Worm (Caenorhabditis elegans) whole organism, L3 larva: ENCODE data around the gene K08E7.5.
A peak's percentile ranks its signal among the peaks of the same experiment; 100 is the strongest.

Experiments used
- R02D3.7 ChIP-seq: fragments of 150-350 bp; optimal IDR thresholded peaks from 2 replicates; lab custom pipeline; 2014; ENCODE audit warnings: missing biosample characterization, missing genetic modification characterization
- aly-2 ChIP-seq: fragments of 150-350 bp; optimal IDR thresholded peaks from 2 replicates; lab custom pipeline; 2014; ENCODE audit warnings: missing biosample characterization, missing genetic modification characterization
- ama-1 ChIP-seq: fragments of 150-350 bp; optimal IDR thresholded peaks from 2 replicates; lab custom pipeline; 2018
- ceh-16 ChIP-seq: sonication (generic microtip); optimal IDR thresholded peaks from 2 replicates; lab custom pipeline; 2017; ENCODE audit warnings: missing biosample characterization, missing genetic modification characterization
- daf-12 ChIP-seq: fragments of 150-350 bp; optimal IDR thresholded peaks from 2 replicates; lab custom pipeline; 2014; ENCODE audit warnings: missing biosample characterization, missing genetic modification reagents, missing genetic modification characterization
- egl-27 ChIP-seq: sonication (generic microtip); optimal IDR thresholded peaks from 4 replicates; lab custom pipeline; 2017; ENCODE audit warnings: missing biosample characterization, missing genetic modification reagents, missing genetic modification characterization
- egl-5 ChIP-seq: fragments of 150-350 bp; optimal IDR thresholded peaks from 2 replicates; lab custom pipeline; 2017; ENCODE audit warnings: missing biosample characterization, missing genetic modification reagents, missing genetic modification characterization, inconsistent platforms
- elt-1 ChIP-seq: fragments of 150-350 bp; optimal IDR thresholded peaks from 2 replicates; lab custom pipeline; 2014; ENCODE audit warnings: missing biosample characterization, missing genetic modification characterization
- elt-2 ChIP-seq: sonication (generic microtip); optimal IDR thresholded peaks from 2 replicates; lab custom pipeline; 2016; ENCODE audit warnings: missing genetic modification reagents, mild to moderate bottlenecking, missing genetic modification characterization, missing compliant biosample characterization
- elt-3 ChIP-seq, 3 experiments: fragments of 150-350 bp in 1 of 3; sonication (generic microtip) in 2 of 3; optimal IDR thresholded peaks; 2 replicates in 2 of 3; 4 replicates in 1 of 3; lab custom pipeline; 2014 to 2017; ENCODE audit warnings: missing biosample characterization in 3 of 3, missing genetic modification characterization in 3 of 3
- eor-1 ChIP-seq, 2 experiments: fragments of 150-350 bp; optimal IDR thresholded peaks; 2 replicates each; lab custom pipeline; 2014 to 2018; ENCODE audit warnings: missing biosample characterization in 2 of 2, missing genetic modification characterization in 2 of 2
- fkh-10 ChIP-seq: sonication (generic microtip); optimal IDR thresholded peaks from 2 replicates; lab custom pipeline; 2017; ENCODE audit warnings: missing biosample characterization, missing genetic modification reagents, missing genetic modification characterization
- fos-1 ChIP-seq: fragments of 150-350 bp; optimal IDR thresholded peaks from 2 replicates; lab custom pipeline; 2014; ENCODE audit warnings: missing biosample characterization, missing genetic modification characterization
- hmg-11 ChIP-seq: sonication (generic microtip); optimal IDR thresholded peaks from 2 replicates; lab custom pipeline; 2016; ENCODE audit warnings: missing genetic modification characterization, missing compliant biosample characterization
- jun-1 ChIP-seq: fragments of 150-350 bp; optimal IDR thresholded peaks from 2 replicates; lab custom pipeline; 2014; ENCODE audit warnings: missing biosample characterization, missing genetic modification reagents, missing genetic modification characterization
- lin-15B ChIP-seq: fragments of 150-350 bp; optimal IDR thresholded peaks from 2 replicates; lab custom pipeline; 2014; ENCODE audit warnings: missing biosample characterization, missing genetic modification characterization
- lin-39 ChIP-seq: fragments of 150-350 bp; optimal IDR thresholded peaks from 2 replicates; lab custom pipeline; 2018; ENCODE audit warnings: missing biosample characterization, missing genetic modification reagents, missing genetic modification characterization
- lsy-12 ChIP-seq: sonication (generic microtip); optimal IDR thresholded peaks from 2 replicates; lab custom pipeline; 2016; ENCODE audit warnings: mild to moderate bottlenecking, missing genetic modification characterization, missing compliant biosample characterization
- mdl-1 ChIP-seq: fragments of 150-350 bp; optimal IDR thresholded peaks from 2 replicates; lab custom pipeline; 2014; ENCODE audit warnings: missing biosample characterization, missing genetic modification characterization
- mml-1 ChIP-seq: fragments of 150-350 bp; sonication (generic microtip); optimal IDR thresholded peaks from 3 replicates; lab custom pipeline; 2014; ENCODE audit warnings: missing biosample characterization, missing genetic modification characterization
- nfya-1 ChIP-seq: sonication (generic microtip); optimal IDR thresholded peaks from 2 replicates; lab custom pipeline; 2017; ENCODE audit warnings: missing genetic modification characterization, mild to moderate bottlenecking, missing compliant biosample characterization, antibody characterized with exemption, moderate library complexity; ENCODE audit not compliant: insufficient read depth
- nhr-11 ChIP-seq: fragments of 150-350 bp; optimal IDR thresholded peaks from 2 replicates; lab custom pipeline; 2014; ENCODE audit warnings: missing biosample characterization, missing genetic modification characterization
- nhr-12 ChIP-seq: fragments of 150-350 bp; optimal IDR thresholded peaks from 2 replicates; lab custom pipeline; 2014; ENCODE audit warnings: missing biosample characterization, missing genetic modification characterization
- nhr-23 ChIP-seq: fragments of 150-350 bp; optimal IDR thresholded peaks from 2 replicates; lab custom pipeline; 2014; ENCODE audit warnings: missing biosample characterization, missing genetic modification reagents, missing genetic modification characterization
- nhr-237 ChIP-seq: fragments of 150-350 bp; optimal IDR thresholded peaks from 2 replicates; lab custom pipeline; 2014; ENCODE audit warnings: missing biosample characterization, missing genetic modification characterization
- nhr-25 ChIP-seq: sonication (generic microtip); optimal IDR thresholded peaks from 2 replicates; lab custom pipeline; 2017; ENCODE audit warnings: missing biosample characterization, missing genetic modification characterization
- nhr-28 ChIP-seq: fragments of 150-350 bp; optimal IDR thresholded peaks from 2 replicates; lab custom pipeline; 2014; ENCODE audit warnings: missing biosample characterization, missing genetic modification characterization
- nhr-43 ChIP-seq: sonication (generic microtip); optimal IDR thresholded peaks from 2 replicates; lab custom pipeline; 2016; ENCODE audit warnings: mild to moderate bottlenecking, missing genetic modification characterization, missing compliant biosample characterization; ENCODE audit not compliant: poor library complexity, severe bottlenecking
- nhr-67 ChIP-seq: fragments of 150-350 bp; optimal IDR thresholded peaks from 2 replicates; lab custom pipeline; 2014; ENCODE audit warnings: missing biosample characterization, missing genetic modification characterization
- nhr-76 ChIP-seq: fragments of 150-350 bp; sonication (generic microtip); optimal IDR thresholded peaks from 5 replicates; lab custom pipeline; 2014; ENCODE audit warnings: missing biosample characterization, missing genetic modification characterization
- pha-4 ChIP-seq: fragments of 150-350 bp; optimal IDR thresholded peaks from 2 replicates; lab custom pipeline; 2014; ENCODE audit warnings: missing biosample characterization, missing genetic modification reagents, missing genetic modification characterization
- pqm-1 ChIP-seq: fragments of 150-350 bp; optimal IDR thresholded peaks from 2 replicates; lab custom pipeline; 2017; ENCODE audit warnings: missing biosample characterization, missing genetic modification characterization, inconsistent platforms
- sea-2 ChIP-seq: fragments of 150-350 bp; sonication (generic microtip); optimal IDR thresholded peaks from 4 replicates; lab custom pipeline; 2014; ENCODE audit warnings: missing biosample characterization, missing genetic modification reagents, missing genetic modification characterization
- skn-1 ChIP-seq: fragments of 150-350 bp; optimal IDR thresholded peaks from 2 replicates; lab custom pipeline; 2014; ENCODE audit warnings: missing biosample characterization, missing genetic modification characterization
- snpc-4 ChIP-seq: fragments of 150-350 bp; optimal IDR thresholded peaks from 2 replicates; lab custom pipeline; 2014; ENCODE audit warnings: missing biosample characterization, missing genetic modification characterization
- tbx-2 ChIP-seq: sonication (generic microtip); optimal IDR thresholded peaks from 2 replicates; lab custom pipeline; 2016; ENCODE audit warnings: mild to moderate bottlenecking, missing genetic modification characterization, missing compliant biosample characterization
- unc-39 ChIP-seq: sonication (generic microtip); optimal IDR thresholded peaks from 4 replicates; lab custom pipeline; 2017; ENCODE audit warnings: missing biosample characterization, missing genetic modification characterization
- unc-62 ChIP-seq: fragments of 150-350 bp; sonication (generic microtip); optimal IDR thresholded peaks from 4 replicates; lab custom pipeline; 2014; ENCODE audit warnings: missing biosample characterization, missing genetic modification reagents, missing genetic modification characterization
- ztf-11 ChIP-seq: fragments of 150-350 bp; optimal IDR thresholded peaks from 2 replicates; lab custom pipeline; 2014; ENCODE audit warnings: missing biosample characterization, missing genetic modification characterization

K08E7.5 gene

ce11 chrIV:12581046-12581445, 7.9 kb downstream of the K08E7.5 start, which contains the start of gene K08E7.6:
TSS of gene K08E7.6 (minus strand) at chrIV:12581146.
- TF ChIP-seq ztf-11, result no peak
- no peak for TF ChIP-seq fos-1
- no peak for TF ChIP-seq fkh-10
- TF ChIP-seq tbx-2 (tag; lab: Kevin White, UChicago), result no peak
- TF ChIP-seq egl-27, result no peak
- TF ChIP-seq elt-3 (tag; optimal IDR thresholded peaks at IDR 0.05; lab: Kevin White, UChicago), result no peak

ce11 chrIV:12583181-12583580, 10.0 kb downstream of the K08E7.5 start:
- no peak for TF ChIP-seq mdl-1 (tag; lab: Kevin White, UChicago)
- TF ChIP-seq aly-2, result no peak
- TF ChIP-seq nhr-43 (tag; lab: Kevin White, UChicago), result no peak
- no peak for TF ChIP-seq tbx-2 (tag; lab: Kevin White, UChicago)
- no peak for TF ChIP-seq pqm-1 (tag; lab: Kevin White, UChicago)
- no peak for TF ChIP-seq nhr-67 (tag; lab: Kevin White, UChicago)
- no peak for TF ChIP-seq ama-1
- TF ChIP-seq ztf-11, result no peak
- no peak for TF ChIP-seq nhr-11 (tag; lab: Kevin White, UChicago)
- TF ChIP-seq unc-39 (tag; lab: Kevin White, UChicago), result no peak
- TF ChIP-seq fkh-10, result peak; percentile 23
- peak; percentile 52 for TF ChIP-seq lin-39 (tag; lab: Kevin White, UChicago)
- TF ChIP-seq nhr-25 (tag; lab: Kevin White, UChicago), result no peak

- peak; percentile 59 for TF ChIP-seq fkh-10
- no peak for TF ChIP-seq hmg-11 (tag; lab: Kevin White, UChicago)
- no peak for TF ChIP-seq nhr-237 (tag; lab: Kevin White, UChicago)
- TF ChIP-seq ztf-11, result no peak
- no peak for TF ChIP-seq nhr-67 (tag; lab: Kevin White, UChicago)
- TF ChIP-seq lin-39 (tag; lab: Kevin White, UChicago), result peak; percentile 76
- TF ChIP-seq ceh-16, result no peak
- TF ChIP-seq nfya-1 (tag; lab: Kevin White, UChicago), result peak; percentile 32
- no peak for TF ChIP-seq pha-4 (tag; lab: Kevin White, UChicago)
- no peak for TF ChIP-seq ama-1
- TF ChIP-seq lsy-12 (tag; lab: Kevin White, UChicago), result no peak
Measured at ce11 chrIV:12584146-12584545, 11.0 kb downstream of the K08E7.5 start.

- TF ChIP-seq eor-1 (tag; optimal IDR thresholded peaks at IDR 0.05; lab: Kevin White, UChicago) (no peak), R02D3.7 (tag; lab: Kevin White, UChicago) (no peak)
Measured at ce11 chrIV:12585966-12586365, 12.8 kb downstream of the K08E7.5 start, which contains the start of gene K08E7.8. TSS of gene K08E7.8 (minus strand) at chrIV:12586066.

- TF ChIP-seq elt-1 (tag; lab: Kevin White, UChicago) (no peak), mml-1 (tag; lab: Kevin White, UChicago) (no peak), R02D3.7 (tag; lab: Kevin White, UChicago) (no peak), nhr-67 (tag; lab: Kevin White, UChicago) (no peak), nhr-28 (tag; lab: Kevin White, UChicago) (no peak), nhr-23 (tag; lab: Kevin White, UChicago) (no peak), nhr-76 (tag; lab: Kevin White, UChicago) (no peak), sea-2 (GFP tag; lab: Kevin White, UChicago) (no peak), eor-1 (tag; optimal IDR thresholded peaks at IDR 0.05; lab: Kevin White, UChicago) (no peak), daf-12 (tag; lab: Kevin White, UChicago) (no peak), nhr-12 (no peak)
- TF ChIP-seq, all 47 proteins: peak for 0
Measured at ce11 chrIV:12590373-12590772, 17.2 kb downstream of the K08E7.5 start, which contains the start of gene cul-6. TSS of gene cul-6 (minus strand) at chrIV:12590451.

ce11 chrIV:12594574-12594973, 21.4 kb downstream of the K08E7.5 start:
- peak; percentile 52 for TF ChIP-seq snpc-4 (tag; lab: Kevin White, UChicago)
- no peak for TF ChIP-seq nhr-237 (tag; lab: Kevin White, UChicago)
- TF ChIP-seq pqm-1 (tag; lab: Kevin White, UChicago), result peak; percentile 26
- TF ChIP-seq egl-5 (tag; lab: Kevin White, UChicago), result no peak
- TF ChIP-seq nhr-25 (tag; lab: Kevin White, UChicago), result peak; percentile 11
- TF ChIP-seq tbx-2 (tag; lab: Kevin White, UChicago), result peak; percentile 43
- TF ChIP-seq elt-2 (tag; lab: Kevin White, UChicago), result peak; percentile 62
- TF ChIP-seq skn-1 (tag; lab: Kevin White, UChicago), result peak; percentile 7
- TF ChIP-seq egl-27, result peak; percentile 6
- peak; percentile 31 for TF ChIP-seq R02D3.7 (tag; lab: Kevin White, UChicago)
- TF ChIP-seq lin-15B (tag; lab: Kevin White, UChicago), result peak; percentile 46
- peak; percentile 83 for TF ChIP-seq nfya-1 (tag; lab: Kevin White, UChicago)
- TF ChIP-seq jun-1 (tag; lab: Kevin White, UChicago), result peak; percentile 40
- TF ChIP-seq hmg-11 (tag; lab: Kevin White, UChicago), result peak; percentile 91
- peak; percentile 73 for TF ChIP-seq pha-4 (tag; lab: Kevin White, UChicago)
- peak; percentile 53 for TF ChIP-seq lsy-12 (tag; lab: Kevin White, UChicago)
- TF ChIP-seq mml-1 (tag; lab: Kevin White, UChicago), result no peak
- no peak for TF ChIP-seq nhr-12
- peak; percentile 19 for TF ChIP-seq nhr-23 (tag; lab: Kevin White, UChicago)
- TF ChIP-seq lin-39 (tag; lab: Kevin White, UChicago), result peak; percentile 60
- TF ChIP-seq unc-62 (GFP tag; lab: Kevin White, UChicago), result no peak
